Worm (Caenorhabditis elegans): ENCODE measurements around the gene heh-1.
A peak's percentile ranks its signal among the peaks of the same experiment; 100 is the strongest.

The heh-1 gene

ce11 chrIII:3203589-3203988 is 4.3 kb upstream of the heh-1 start:
- TF ChIP-seq lsy-12 (tag; optimal IDR thresholded peaks at IDR 0.05) (no peak), skn-1 (tag; optimal IDR thresholded peaks at IDR 0.05) (no peak), aly-2 (tag; optimal IDR thresholded peaks at IDR 0.05) (no peak), sea-2 (GFP tag; optimal IDR thresholded peaks at IDR 0.05) (no peak), nhr-28 (tag; optimal IDR thresholded peaks at IDR 0.05) (no peak), lin-15B (tag; optimal IDR thresholded peaks at IDR 0.05) (no peak), nhr-25 (tag; optimal IDR thresholded peaks at IDR 0.05) (no peak)

ce11 chrIII:3200563-3200962 is 1.2 kb upstream of the heh-1 start:
- TF ChIP-seq pqm-1 (tag; optimal IDR thresholded peaks at IDR 0.05) (no peak), nfya-1 (tag; optimal IDR thresholded peaks at IDR 0.05; ENCODE audit: insufficient read depth) (peak; percentile 35), nhr-25 (tag; optimal IDR thresholded peaks at IDR 0.05) (no peak)

- no peak for TF ChIP-seq mdl-1 (tag; optimal IDR thresholded peaks at IDR 0.05)
- no peak for TF ChIP-seq ceh-9 (tag; optimal IDR thresholded peaks at IDR 0.05)
- no peak for TF ChIP-seq aly-2 (tag; optimal IDR thresholded peaks at IDR 0.05)
- no peak for TF ChIP-seq nhr-76 (tag; optimal IDR thresholded peaks at IDR 0.05)
- no peak for TF ChIP-seq pha-4 (tag; optimal IDR thresholded peaks at IDR 0.05)
- no peak for TF ChIP-seq nfya-1 (tag; optimal IDR thresholded peaks at IDR 0.05; ENCODE audit: insufficient read depth)
- no peak for TF ChIP-seq ztf-4 (tag; optimal IDR thresholded peaks at IDR 0.05)
- no peak for TF ChIP-seq sea-2 (GFP tag; optimal IDR thresholded peaks at IDR 0.05)
- TF ChIP-seq jun-1 (tag; optimal IDR thresholded peaks at IDR 0.05): no peak
- no peak for TF ChIP-seq fkh-2 (tag; optimal IDR thresholded peaks at IDR 0.05)
- no peak for TF ChIP-seq hmg-11 (tag; optimal IDR thresholded peaks at IDR 0.05)
- TF ChIP-seq nhr-28 (tag; optimal IDR thresholded peaks at IDR 0.05): no peak
- TF ChIP-seq ceh-28 (tag; optimal IDR thresholded peaks at IDR 0.05): no peak
- no peak for TF ChIP-seq lsy-12 (tag; optimal IDR thresholded peaks at IDR 0.05)
- no peak for TF ChIP-seq nhr-67 (tag; optimal IDR thresholded peaks at IDR 0.05)
Measured at ce11 chrIII:3198307-3198706, 1.0 kb downstream of the heh-1 start, which contains the start of gene R148.7. Gene R148.7 (minus strand): TSS chrIII:3198407.

ce11 chrIII:3197904-3198303 is 1.4 kb downstream of the heh-1 start:
- TF ChIP-seq fos-1 (tag; optimal IDR thresholded peaks at IDR 0.05) (no peak), ztf-11 (tag; optimal IDR thresholded peaks at IDR 0.05) (no peak), zag-1 (tag; optimal IDR thresholded peaks at IDR 0.05) (no peak), daf-12 (tag; optimal IDR thresholded peaks at IDR 0.05) (no peak), snpc-4 (tag; optimal IDR thresholded peaks at IDR 0.05) (no peak), nhr-23 (tag; optimal IDR thresholded peaks at IDR 0.05) (no peak), hmg-11 (tag; optimal IDR thresholded peaks at IDR 0.05) (no peak), pha-4 (tag; optimal IDR thresholded peaks at IDR 0.05) (no peak), jun-1 (tag; optimal IDR thresholded peaks at IDR 0.05) (no peak), nhr-76 (tag; optimal IDR thresholded peaks at IDR 0.05) (no peak), nfya-1 (tag; optimal IDR thresholded peaks at IDR 0.05; ENCODE audit: insufficient read depth) (no peak), ceh-82 (tag; optimal IDR thresholded peaks at IDR 0.05) (no peak), lin-15B (tag; optimal IDR thresholded peaks at IDR 0.05) (no peak)

- TF ChIP-seq ceh-28 (tag; optimal IDR thresholded peaks at IDR 0.05): no peak
- TF ChIP-seq unc-39 (tag; optimal IDR thresholded peaks at IDR 0.05): no peak
- no peak for TF ChIP-seq unc-62 (GFP tag; optimal IDR thresholded peaks at IDR 0.05)
- no peak for TF ChIP-seq nhr-12 (tag; optimal IDR thresholded peaks at IDR 0.05)
- no peak for TF ChIP-seq zag-1 (tag; optimal IDR thresholded peaks at IDR 0.05)
- TF ChIP-seq nhr-43 (tag; optimal IDR thresholded peaks at IDR 0.05; ENCODE audit: poor library complexity, severe bottlenecking): no peak
- TF ChIP-seq lsy-12 (tag; optimal IDR thresholded peaks at IDR 0.05): no peak
- no peak for TF ChIP-seq nhr-23 (tag; optimal IDR thresholded peaks at IDR 0.05)
- no peak for TF ChIP-seq fkh-2 (tag; optimal IDR thresholded peaks at IDR 0.05)
- no peak for TF ChIP-seq elt-2 (tag; optimal IDR thresholded peaks at IDR 0.05)
- no peak for TF ChIP-seq egl-5 (tag; optimal IDR thresholded peaks at IDR 0.05)
- no peak for TF ChIP-seq egl-27 (tag; optimal IDR thresholded peaks at IDR 0.05)
- TF ChIP-seq nhr-28 (tag; optimal IDR thresholded peaks at IDR 0.05): no peak
- no peak for TF ChIP-seq ceh-9 (tag; optimal IDR thresholded peaks at IDR 0.05)
- TF ChIP-seq ama-1 (optimal IDR thresholded peaks at IDR 0.05): no peak
- TF ChIP-seq ceh-16 (tag; optimal IDR thresholded peaks at IDR 0.05): no peak
- no peak for TF ChIP-seq mdl-1 (tag; optimal IDR thresholded peaks at IDR 0.05)
- TF ChIP-seq aly-2 (tag; optimal IDR thresholded peaks at IDR 0.05): no peak
- no peak for TF ChIP-seq skn-1 (tag; optimal IDR thresholded peaks at IDR 0.05)
- no peak for TF ChIP-seq eor-1 (tag; optimal IDR thresholded peaks at IDR 0.05)
Measured at ce11 chrIII:3191729-3192128, 7.6 kb downstream of the heh-1 start.
